Fruit fly (Drosophila melanogaster) whole organism, embryonic: ENCODE results near the gene Papss.

Experiments
- CG10147 ChIP-seq: fragments of 200-800 bp; sonication (Bioruptor generic); optimal IDR thresholded peaks from 2 replicates; lab custom pipeline; 2019; ENCODE audit warnings: missing biosample characterization, mild to moderate bottlenecking, missing genetic modification characterization, moderate library complexity
- CG10462 ChIP-seq: fragments of 200-800 bp; sonication (Bioruptor generic); optimal IDR thresholded peaks from 2 replicates; lab custom pipeline; 2016; ENCODE audit warnings: missing biosample characterization, missing genetic modification characterization
- CG10543 ChIP-seq: fragments of 200-800 bp; sonication (Bioruptor generic); optimal IDR thresholded peaks from 3 replicates; lab custom pipeline; 2017; ENCODE audit warnings: missing biosample characterization, mild to moderate bottlenecking, missing genetic modification characterization, moderate library complexity
- CG12236 ChIP-seq: fragments of 200-800 bp; sonication (Bioruptor generic); optimal IDR thresholded peaks from 2 replicates; lab custom pipeline; 2016; ENCODE audit warnings: missing biosample characterization, missing genetic modification characterization
- CG13296 ChIP-seq: fragments of 200-800 bp; sonication (Bioruptor generic); optimal IDR thresholded peaks from 3 replicates; lab custom pipeline; 2018; ENCODE audit warnings: missing biosample characterization, mild to moderate bottlenecking, missing genetic modification characterization
- CG14441 ChIP-seq: fragments of 200-800 bp; sonication (Bioruptor generic); IDR thresholded peaks from 2 replicates; pipeline ENCODE4 v1.3.6; 2022; ENCODE audit warnings: missing biosample characterization, missing genetic modification characterization
- CG18011 ChIP-seq: fragments of 200-800 bp; sonication (Bioruptor generic); optimal IDR thresholded peaks from 2 replicates; lab custom pipeline; 2017; ENCODE audit warnings: missing biosample characterization, missing genetic modification characterization, mild to moderate bottlenecking, moderate library complexity, missing genotype
- CG18262 ChIP-seq: fragments of 200-800 bp; optimal IDR thresholded peaks from 3 replicates; lab custom pipeline; 2019; ENCODE audit warnings: missing biosample characterization, mild to moderate bottlenecking, missing genetic modification characterization, moderate library complexity
- CG31224 ChIP-seq: fragments of 200-800 bp; sonication (Bioruptor generic); IDR thresholded peaks from 2 replicates; pipeline ENCODE4 v1.3.6; 2022; ENCODE audit warnings: missing biosample characterization, missing genetic modification characterization
- CG3407 ChIP-seq: fragments of 200-800 bp; sonication (Bioruptor generic); optimal IDR thresholded peaks from 2 replicates; lab custom pipeline; 2018; ENCODE audit warnings: missing biosample characterization, mild to moderate bottlenecking, missing genetic modification characterization
- CG3838 ChIP-seq: fragments of 200-800 bp; sonication (Bioruptor generic); optimal IDR thresholded peaks from 3 replicates; lab custom pipeline; 2016; ENCODE audit warnings: missing biosample characterization, missing genetic modification characterization
- CG5953 ChIP-seq: fragments of 200-800 bp; sonication (Bioruptor generic); IDR thresholded peaks from 2 replicates; pipeline ENCODE4 v1.3.6; 2022; ENCODE audit warnings: missing biosample characterization, missing genetic modification characterization
- CG6689 ChIP-seq: fragments of 200-800 bp; sonication (Bioruptor generic); IDR thresholded peaks from 2 replicates; pipeline ENCODE4 v1.3.6; 2022; ENCODE audit warnings: missing biosample characterization, missing genetic modification characterization
- CG6791 ChIP-seq: fragments of 200-800 bp; sonication (Bioruptor generic); IDR thresholded peaks from 3 replicates; pipeline ENCODE4 v1.3.6; 2022; ENCODE audit warnings: missing biosample characterization, missing genetic modification characterization; ENCODE audit not compliant: partially characterized antibody
- CG8765 ChIP-seq: fragments of 200-800 bp; sonication (Bioruptor generic); IDR thresholded peaks from 2 replicates; pipeline ENCODE4 v1.3.6; 2022; ENCODE audit warnings: missing biosample characterization, missing genetic modification characterization
- D ChIP-seq, 2 experiments: fragments of 200-800 bp in 1 of 2; fragments of >200 bp in 1 of 2; sonication (Bioruptor generic) in 1 of 2; optimal IDR thresholded peaks; 2 replicates in 1 of 2; 3 replicates in 1 of 2; lab custom pipeline; 2017; ENCODE audit warnings: mild to moderate bottlenecking in 1 of 2, missing biosample characterization in 1 of 2, missing genetic modification characterization in 1 of 2, missing genetic modification reagents in 1 of 2
- Dek ChIP-seq: fragments of 200-800 bp; sonication (Bioruptor generic); optimal IDR thresholded peaks from 3 replicates; lab custom pipeline; 2019; ENCODE audit warnings: missing biosample characterization, mild to moderate bottlenecking, missing genetic modification characterization, moderate library complexity
- Doc3 ChIP-seq: fragments of 200-800 bp; sonication (Bioruptor generic); IDR thresholded peaks from 3 replicates; pipeline ENCODE4 v1.3.6; 2022; ENCODE audit warnings: missing biosample characterization, missing genetic modification characterization; ENCODE audit not compliant: partially characterized antibody
- Dref ChIP-seq: fragments of 200-800 bp; sonication (Bioruptor generic); IDR thresholded peaks from 2 replicates; pipeline ENCODE4 v1.3.6; 2022; ENCODE audit warnings: missing biosample characterization, missing genetic modification characterization
- HLH4C ChIP-seq: fragments of 200-800 bp; sonication (Bioruptor generic); IDR thresholded peaks from 3 replicates; pipeline ENCODE4 v1.3.6; 2022; ENCODE audit warnings: missing biosample characterization, missing genetic modification characterization; ENCODE audit not compliant: partially characterized antibody
- HmgD ChIP-seq: fragments of 200-800 bp; sonication (Bioruptor generic); optimal IDR thresholded peaks from 3 replicates; lab custom pipeline; 2016; ENCODE audit warnings: missing biosample characterization, missing genetic modification characterization
- Hmr ChIP-seq: fragments of 200-800 bp; sonication (Bioruptor generic); optimal IDR thresholded peaks from 3 replicates; lab custom pipeline; 2017; ENCODE audit warnings: mild to moderate bottlenecking, missing biosample characterization, missing genetic modification reagents, missing genetic modification characterization
- Lim3 ChIP-seq: fragments of 200-800 bp; sonication (Bioruptor generic); IDR thresholded peaks from 2 replicates; pipeline ENCODE4 v1.3.6; 2022; ENCODE audit warnings: missing biosample characterization, missing genetic modification characterization
- MBD-R2 ChIP-seq: fragments of 200-800 bp; sonication (Bioruptor generic); IDR thresholded peaks from 2 replicates; pipeline ENCODE4 v1.3.6; 2022; ENCODE audit warnings: missing biosample characterization, missing genetic modification characterization
- MESR4 ChIP-seq: fragments of 200-800 bp; sonication (Bioruptor generic); optimal IDR thresholded peaks from 2 replicates; lab custom pipeline; 2018; ENCODE audit warnings: missing biosample characterization, mild to moderate bottlenecking, missing genetic modification characterization, moderate library complexity
- Mad ChIP-seq: fragments of 200-800 bp; sonication (Bioruptor generic); optimal IDR thresholded peaks from 2 replicates; lab custom pipeline; 2016; ENCODE audit warnings: missing biosample characterization, missing genetic modification characterization
- Mes4 ChIP-seq: fragments of 200-800 bp; sonication (Bioruptor generic); optimal IDR thresholded peaks from 2 replicates; lab custom pipeline; 2016; ENCODE audit warnings: missing biosample characterization, missing genetic modification characterization
- Oli ChIP-seq: fragments of 200-800 bp; sonication (Bioruptor generic); optimal IDR thresholded peaks from 2 replicates; lab custom pipeline; 2018; ENCODE audit warnings: missing biosample characterization, mild to moderate bottlenecking, missing genetic modification characterization, moderate library complexity
- Opbp ChIP-seq: fragments of 200-800 bp; sonication (Bioruptor generic); IDR thresholded peaks from 3 replicates; pipeline ENCODE4 v1.3.6; 2022; ENCODE audit warnings: missing biosample characterization, missing genetic modification characterization; ENCODE audit not compliant: partially characterized antibody
- Scr ChIP-seq: fragments of 200-800 bp; sonication (Bioruptor generic); IDR thresholded peaks from 2 replicates; pipeline ENCODE4 v1.3.6; 2022; ENCODE audit warnings: missing biosample characterization, missing genetic modification characterization; ENCODE audit not compliant: partially characterized antibody
- Six4 ChIP-seq: fragments of 200-800 bp; sonication (Bioruptor generic); optimal IDR thresholded peaks from 2 replicates; lab custom pipeline; 2016; ENCODE audit warnings: missing biosample characterization, missing genetic modification characterization
- Sox100B ChIP-seq: fragments of 200-800 bp; sonication (Bioruptor generic); optimal IDR thresholded peaks from 3 replicates; lab custom pipeline; 2018; ENCODE audit warnings: missing biosample characterization, mild to moderate bottlenecking, missing genetic modification characterization
- cad ChIP-seq: fragments of >200 bp; optimal IDR thresholded peaks from 2 replicates; lab custom pipeline; 2017; ENCODE audit warnings: missing biosample characterization, missing genetic modification characterization
- crol ChIP-seq: fragments of 200-800 bp; sonication (Bioruptor generic); IDR thresholded peaks from 2 replicates; pipeline ENCODE4 v1.3.6; 2022; ENCODE audit warnings: missing biosample characterization, missing genetic modification characterization
- cwo ChIP-seq: fragments of 200-800 bp; sonication (Bioruptor generic); optimal IDR thresholded peaks from 3 replicates; lab custom pipeline; 2017; ENCODE audit warnings: missing biosample characterization, missing genetic modification characterization, mild to moderate bottlenecking, moderate library complexity, missing genetic modification reagents
- emc ChIP-seq: fragments of 200-800 bp; sonication (Bioruptor generic); optimal IDR thresholded peaks from 2 replicates; lab custom pipeline; 2016; ENCODE audit warnings: missing biosample characterization, missing genetic modification characterization
- grn ChIP-seq: fragments of 200-800 bp; sonication (Bioruptor generic); optimal IDR thresholded peaks from 3 replicates; lab custom pipeline; 2017; ENCODE audit warnings: missing biosample characterization, missing genetic modification characterization
- ham ChIP-seq: fragments of 200-800 bp; sonication (Bioruptor generic); IDR thresholded peaks from 2 replicates; pipeline ENCODE4 v1.3.6; 2022; ENCODE audit warnings: missing biosample characterization, missing genetic modification characterization
- hbn ChIP-seq: fragments of 200-800 bp; sonication (Bioruptor generic); IDR thresholded peaks from 2 replicates; pipeline ENCODE4 v1.3.6; 2022; ENCODE audit warnings: missing biosample characterization, missing genetic modification characterization; ENCODE audit not compliant: partially characterized antibody
- insv ChIP-seq, 2 experiments: fragments of 200-800 bp; sonication (Bioruptor generic); optimal IDR thresholded peaks; 3 replicates each; lab custom pipeline; 2016 to 2018; ENCODE audit warnings: missing biosample characterization in 2 of 2, missing genetic modification characterization in 2 of 2
- jing ChIP-seq: fragments of 200-800 bp; sonication (Bioruptor generic); optimal IDR thresholded peaks from 2 replicates; lab custom pipeline; 2018; ENCODE audit warnings: missing biosample characterization, mild to moderate bottlenecking, missing genetic modification characterization
- knrl ChIP-seq: fragments of 200-800 bp; sonication (Bioruptor generic); IDR thresholded peaks from 3 replicates; pipeline ENCODE4 v1.3.6; 2022; ENCODE audit warnings: missing biosample characterization, missing genetic modification characterization; ENCODE audit not compliant: partially characterized antibody
- maf-S ChIP-seq: fragments of 200-800 bp; sonication (Bioruptor generic); optimal IDR thresholded peaks from 2 replicates; lab custom pipeline; 2016; ENCODE audit warnings: missing biosample characterization, missing genetic modification characterization
- phol ChIP-seq: fragments of 200-800 bp; sonication (Bioruptor generic); optimal IDR thresholded peaks from 3 replicates; lab custom pipeline; 2018; ENCODE audit warnings: missing biosample characterization, mild to moderate bottlenecking, missing genetic modification characterization, moderate library complexity
- tll ChIP-seq, 2 experiments: fragments of 200-800 bp in 1 of 2; fragments of >200 bp in 1 of 2; sonication (Bioruptor generic) in 1 of 2; optimal IDR thresholded peaks; 2 replicates each; lab custom pipeline; 2017 to 2019; ENCODE audit warnings: missing biosample characterization in 2 of 2, missing genetic modification characterization in 2 of 2, mild to moderate bottlenecking in 1 of 2, moderate library complexity in 1 of 2
- unc-4 ChIP-seq: fragments of 200-800 bp; sonication (Bioruptor generic); IDR thresholded peaks from 2 replicates; pipeline ENCODE4 v1.3.6; 2022; ENCODE audit warnings: missing biosample characterization, missing genetic modification characterization; ENCODE audit not compliant: partially characterized antibody
- usp ChIP-seq: fragments of >200 bp; optimal IDR thresholded peaks from 2 replicates; lab custom pipeline; 2017; ENCODE audit warnings: missing biosample characterization, missing genetic modification characterization
- wor ChIP-seq: fragments of 200-800 bp; sonication (Bioruptor generic); IDR thresholded peaks from 2 replicates; pipeline ENCODE4 v1.3.6; 2022; ENCODE audit warnings: missing biosample characterization, missing genetic modification characterization

The Papss gene

dm6 chr3L:19817807-19818531 lies 27.1 kb upstream of the Papss start, which contains the start of the genes Fibp and Deaf1 (continued):
- TF ChIP-seq Sox100B (peak; percentile 67), CG14441 (GFP tag; lab: Robert Waterston, UW) (peak; percentile 57; the same call in 1 of the 2 replicates), knrl (GFP tag; lab: Robert Waterston, UW) (peak; percentile 99), unc-4 (GFP tag; lab: Robert Waterston, UW) (peak; percentile 92), ham (no peak), emc (GFP tag; lab: Kevin White, UChicago) (peak; percentile 26), Mad (GFP tag; lab: Kevin White, UChicago) (peak; percentile 55), MESR4 (GFP tag; lab: Kevin White, UChicago) (peak; percentile 82), Six4 (GFP tag; lab: Kevin White, UChicago) (peak; percentile 60), CG5953 (GFP tag; lab: Robert Waterston, UW) (no peak), CG18011 (GFP tag; lab: Kevin White, UChicago) (peak; percentile 48), CG13296 (GFP tag; lab: Kevin White, UChicago) (peak; percentile 42), cwo (GFP tag; lab: Kevin White, UChicago) (no peak), D (optimal IDR thresholded peaks at IDR 0.05; lab: Kevin White, UChicago) (no peak), D (GFP tag; optimal IDR thresholded peaks at IDR 0.05; lab: Kevin White, UChicago) (peak; percentile 50), jing (GFP tag; lab: Kevin White, UChicago) (no peak), grn (GFP tag; lab: Kevin White, UChicago) (peak; percentile 62), Dek (tag; lab: Kevin White, UChicago) (peak; percentile 70), Mes4 (GFP tag; lab: Kevin White, UChicago) (peak; percentile 71), HmgD (GFP tag; lab: Kevin White, UChicago) (peak; percentile 84), Lim3 (GFP tag; lab: Robert Waterston, UW) (no peak), HLH4C (GFP tag; lab: Robert Waterston, UW) (peak; percentile 96), hbn (GFP tag; lab: Robert Waterston, UW) (peak; percentile 95), CG6689 (GFP tag; lab: Robert Waterston, UW) (peak; percentile 55), CG3407 (GFP tag; lab: Kevin White, UChicago) (peak; percentile 44), wor (GFP tag; lab: Robert Waterston, UW) (no peak), CG8765 (GFP tag; lab: Robert Waterston, UW) (peak; percentile 49; the same call in 1 of the 2 replicates), cad (GFP tag; lab: Kevin White, UChicago) (no peak), Opbp (GFP tag; lab: Robert Waterston, UW) (peak; percentile 98), CG10462 (GFP tag; lab: Kevin White, UChicago) (peak; percentile 46), Hmr (peak; percentile 72), CG31224 (0 out of 2 replicates have a peak, but pooled peaks have one; percentile 45), tll (GFP tag; optimal IDR thresholded peaks at IDR 0.05; lab: Kevin White, UChicago) (peak in 1 of 2 experiments; percentile 12), crol (GFP tag; lab: Robert Waterston, UW) (no peak), insv (GFP tag; optimal IDR thresholded peaks at IDR 0.05; lab: Kevin White, UChicago) (peak; percentile 45 to 95), CG18262 (tag; lab: Kevin White, UChicago) (peak; percentile 81), CG12236 (peak; percentile 43), phol (tag; lab: Kevin White, UChicago) (peak; percentile 85), Doc3 (GFP tag; lab: Robert Waterston, UW) (peak; percentile 96), usp (no peak), Scr (peak; percentile 97), maf-S (GFP tag; lab: Kevin White, UChicago) (peak; percentile 73), CG10543 (peak; percentile 73), Dref (peak; percentile 74), Oli (tag; lab: Kevin White, UChicago) (no peak), CG6791 (GFP tag; lab: Robert Waterston, UW) (peak; percentile 99), CG3838 (GFP tag; lab: Kevin White, UChicago) (peak; percentile 11), CG10147 (GFP tag; lab: Kevin White, UChicago) (peak; percentile 74), MBD-R2 (GFP tag; lab: Robert Waterston, UW) (peak; percentile 75)
